Fruit fly (Drosophila melanogaster) Kc167 (cell line): ENCODE data around the gene Gr98d.

Experiments
- Sin3A ChIP-seq: fragments of >200 bp; optimal IDR thresholded peaks from 2 replicates; lab custom pipeline; 2018; ENCODE audit warnings: missing external identifiers
- insv ChIP-seq: fragments of >200 bp; optimal IDR thresholded peaks from 3 replicates; lab custom pipeline; 2018; ENCODE audit warnings: missing external identifiers
- psq ChIP-seq: fragments of >200 bp; optimal IDR thresholded peaks from 2 replicates; lab custom pipeline; 2017; ENCODE audit warnings: missing external identifiers

dm6 chr3R:27533225-27533624 lies 12.6 kb upstream of the Gr98d start:
- TF ChIP-seq insv (lab: Kevin White, UChicago), result no peak
- no peak for TF ChIP-seq Sin3A (lab: Kevin White, UChicago)
- TF ChIP-seq psq (lab: Kevin White, UChicago), result no peak
